Fruit fly (Drosophila melanogaster): ENCODE data around the gene ckd.

ckd gene

dm6 chr3L:3270736-3271135, 13.1 kb downstream of the ckd start, which contains the start of gene CG14960:
TSS of gene CG14960 (plus strand) at chr3L:3271036.
- TF ChIP-seq usp (GFP tag; optimal IDR thresholded peaks at IDR 0.05) (no peak), CG8478 (optimal IDR thresholded peaks at IDR 0.05) (no peak), Dll (optimal IDR thresholded peaks at IDR 0.05) (no peak), pan (optimal IDR thresholded peaks at IDR 0.05) (no peak)

dm6 chr3L:3274463-3275177, 16.9 kb downstream of the ckd start:
- no peak for TF ChIP-seq EcR (GFP tag; optimal IDR thresholded peaks at IDR 0.05)

- no peak for TF ChIP-seq pan (optimal IDR thresholded peaks at IDR 0.05)
- no peak for TF ChIP-seq Dll (optimal IDR thresholded peaks at IDR 0.05)
- no peak for TF ChIP-seq psq (optimal IDR thresholded peaks at IDR 0.05)
- TF ChIP-seq usp (GFP tag; optimal IDR thresholded peaks at IDR 0.05), result no peak
- TF ChIP-seq EcR (GFP tag; optimal IDR thresholded peaks at IDR 0.05), result no peak
- TF ChIP-seq CG8478 (optimal IDR thresholded peaks at IDR 0.05), result no peak
These were observed 19.3 kb downstream of the ckd start for dm6 chr3L:3276930-3277329.

dm6 chr3L:3279930-3280329, 22.3 kb downstream of the ckd start, which contains the start of gene CG12017:
TSS of gene CG12017 (plus strand) at chr3L:3280239.
- no peak for TF ChIP-seq CG8478 (optimal IDR thresholded peaks at IDR 0.05)
- no peak for TF ChIP-seq pan (optimal IDR thresholded peaks at IDR 0.05)

- no peak for TF ChIP-seq usp (GFP tag; optimal IDR thresholded peaks at IDR 0.05)
- no peak for TF ChIP-seq CG8478 (optimal IDR thresholded peaks at IDR 0.05)
- no peak for TF ChIP-seq psq (optimal IDR thresholded peaks at IDR 0.05)
- TF ChIP-seq pan (optimal IDR thresholded peaks at IDR 0.05), result no peak
These were observed 25.6 kb downstream of the ckd start for dm6 chr3L:3283264-3283663.

dm6 chr3L:3284900-3285299, 27.2 kb downstream of the ckd start:
- TF ChIP-seq pan (optimal IDR thresholded peaks at IDR 0.05) (no peak), usp (GFP tag; optimal IDR thresholded peaks at IDR 0.05) (no peak), psq (optimal IDR thresholded peaks at IDR 0.05) (no peak), EcR (GFP tag; optimal IDR thresholded peaks at IDR 0.05) (no peak), Dll (optimal IDR thresholded peaks at IDR 0.05) (no peak), CG8478 (optimal IDR thresholded peaks at IDR 0.05) (no peak)

- TF ChIP-seq Dll (optimal IDR thresholded peaks at IDR 0.05) (no peak), pan (optimal IDR thresholded peaks at IDR 0.05) (no peak), EcR (GFP tag; optimal IDR thresholded peaks at IDR 0.05) (no peak), psq (optimal IDR thresholded peaks at IDR 0.05) (no peak), CG8478 (optimal IDR thresholded peaks at IDR 0.05) (no peak), usp (GFP tag; optimal IDR thresholded peaks at IDR 0.05) (no peak)
These were observed 30.7 kb downstream of the ckd start for dm6 chr3L:3288414-3288813.

dm6 chr3L:3291159-3291558, 33.5 kb downstream of the ckd start, which contains the start of gene CG12009:
TSS of gene CG12009 (plus strand) at chr3L:3291459.
- TF ChIP-seq CG8478 (optimal IDR thresholded peaks at IDR 0.05) (no peak), psq (optimal IDR thresholded peaks at IDR 0.05) (no peak), usp (GFP tag; optimal IDR thresholded peaks at IDR 0.05) (no peak), pan (optimal IDR thresholded peaks at IDR 0.05) (no peak), EcR (GFP tag; optimal IDR thresholded peaks at IDR 0.05) (no peak), Dll (optimal IDR thresholded peaks at IDR 0.05) (no peak)

- no peak for TF ChIP-seq usp (GFP tag; optimal IDR thresholded peaks at IDR 0.05)
- no peak for TF ChIP-seq CG8478 (optimal IDR thresholded peaks at IDR 0.05)
- no peak for TF ChIP-seq Dll (optimal IDR thresholded peaks at IDR 0.05)
- no peak for TF ChIP-seq psq (optimal IDR thresholded peaks at IDR 0.05)
- TF ChIP-seq pan (optimal IDR thresholded peaks at IDR 0.05), result no peak
- no peak for TF ChIP-seq EcR (GFP tag; optimal IDR thresholded peaks at IDR 0.05)
These were observed 42.7 kb downstream of the ckd start for dm6 chr3L:3300345-3300744.

dm6 chr3L:3301171-3301738, 43.6 kb downstream of the ckd start:
- TF ChIP-seq Dll (optimal IDR thresholded peaks at IDR 0.05) (no peak), pan (optimal IDR thresholded peaks at IDR 0.05) (no peak), CG8478 (optimal IDR thresholded peaks at IDR 0.05) (no peak), usp (GFP tag; optimal IDR thresholded peaks at IDR 0.05) (no peak), psq (optimal IDR thresholded peaks at IDR 0.05) (no peak), EcR (GFP tag; optimal IDR thresholded peaks at IDR 0.05) (no peak)

- TF ChIP-seq CG8478 (optimal IDR thresholded peaks at IDR 0.05) (no peak), pan (optimal IDR thresholded peaks at IDR 0.05) (no peak), usp (GFP tag; optimal IDR thresholded peaks at IDR 0.05) (no peak), psq (optimal IDR thresholded peaks at IDR 0.05) (no peak), Dll (optimal IDR thresholded peaks at IDR 0.05) (no peak), EcR (GFP tag; optimal IDR thresholded peaks at IDR 0.05) (no peak)
These were observed 45.4 kb downstream of the ckd start, which contains the start of gene CG14968 for dm6 chr3L:3303087-3303526. TSS of gene CG14968 (minus strand) at chr3L:3303112.

dm6 chr3L:3303534-3304459, 46.1 kb downstream of the ckd start, which contains the start of gene ZnT63C:
TSS of gene ZnT63C (plus strand) at chr3L:3303708.
- TF ChIP-seq Dll (optimal IDR thresholded peaks at IDR 0.05) (no peak), EcR (GFP tag; optimal IDR thresholded peaks at IDR 0.05) (no peak), CG8478 (optimal IDR thresholded peaks at IDR 0.05) (no peak), pan (optimal IDR thresholded peaks at IDR 0.05) (no peak), psq (optimal IDR thresholded peaks at IDR 0.05) (no peak), usp (GFP tag; optimal IDR thresholded peaks at IDR 0.05) (no peak)
